Worm (Caenorhabditis elegans): ENCODE measurements around the gene gly-3.

gly-3 gene

ce11 chrIII:7909263-7909662 lies 8.3 kb downstream of the gly-3 start, which contains the start of gene ZK688.1:
ZK688.1 (plus strand) TSS chrIII:7909563.
- TF ChIP-seq mab-5 (tag; optimal IDR thresholded peaks at IDR 0.05), result no peak
- TF ChIP-seq elt-3 (tag; optimal IDR thresholded peaks at IDR 0.05), result no peak
- TF ChIP-seq dmd-4 (tag; optimal IDR thresholded peaks at IDR 0.05), result no peak
- no peak for TF ChIP-seq mbf-1 (tag; optimal IDR thresholded peaks at IDR 0.05)
- no peak for TF ChIP-seq aly-2 (tag; optimal IDR thresholded peaks at IDR 0.05)
- no peak for TF ChIP-seq C34F6.9 (tag; optimal IDR thresholded peaks at IDR 0.05)
- TF ChIP-seq ZK546.5 (tag; optimal IDR thresholded peaks at IDR 0.05), result no peak
- no peak for TF ChIP-seq unc-55 (GFP tag; optimal IDR thresholded peaks at IDR 0.05)
- TF ChIP-seq R02D3.7 (tag; optimal IDR thresholded peaks at IDR 0.05), result no peak

ce11 chrIII:7907515-7907914 lies 10.1 kb downstream of the gly-3 start, which contains the start of gene pcp-5:
pcp-5 (minus strand) TSS chrIII:7907615.
- TF ChIP-seq lsy-2 (tag; optimal IDR thresholded peaks at IDR 0.05) (peak in 1 of 2 experiments; percentile 6), unc-39 (tag; optimal IDR thresholded peaks at IDR 0.05) (no peak), snpc-4 (tag; optimal IDR thresholded peaks at IDR 0.05) (no peak), unc-62 (GFP tag; optimal IDR thresholded peaks at IDR 0.05) (no peak), ztf-11 (tag; optimal IDR thresholded peaks at IDR 0.05) (no peak)

ce11 chrIII:7903427-7903826 lies 14.1 kb downstream of the gly-3 start:
- TF ChIP-seq nhr-6 (tag; optimal IDR thresholded peaks at IDR 0.05), result no peak
- no peak for TF ChIP-seq lin-13 (GFP tag; optimal IDR thresholded peaks at IDR 0.05)
- TF ChIP-seq ztf-4 (tag; optimal IDR thresholded peaks at IDR 0.05), result no peak

ce11 chrIII:7900733-7901132 lies 16.8 kb downstream of the gly-3 start, which contains the start of gene best-24:
best-24 (plus strand) TSS chrIII:7901033.
- TF ChIP-seq lin-13 (GFP tag; optimal IDR thresholded peaks at IDR 0.05) (no peak), egl-27 (tag; optimal IDR thresholded peaks at IDR 0.05) (no peak), R02D3.7 (tag; optimal IDR thresholded peaks at IDR 0.05) (no peak), mbf-1 (tag; optimal IDR thresholded peaks at IDR 0.05) (no peak), unc-55 (GFP tag; optimal IDR thresholded peaks at IDR 0.05) (no peak), zag-1 (tag; optimal IDR thresholded peaks at IDR 0.05) (no peak), nhr-25 (tag; optimal IDR thresholded peaks at IDR 0.05) (no peak), gmeb-1 (tag; optimal IDR thresholded peaks at IDR 0.05) (no peak), ama-1 (optimal IDR thresholded peaks at IDR 0.05) (no peak), nhr-237 (tag; optimal IDR thresholded peaks at IDR 0.05) (no peak), nhr-12 (tag; optimal IDR thresholded peaks at IDR 0.05) (no peak)

ce11 chrIII:7897733-7898132 lies 19.8 kb downstream of the gly-3 start:
- TF ChIP-seq blmp-1 (tag; optimal IDR thresholded peaks at IDR 0.05; ENCODE audit: insufficient read depth) (peak; percentile 1), nhr-25 (tag; optimal IDR thresholded peaks at IDR 0.05) (peak; percentile 76), nhr-21 (tag; optimal IDR thresholded peaks at IDR 0.05) (peak; percentile 81), sma-9 (GFP tag; optimal IDR thresholded peaks at IDR 0.05) (peak; percentile 73), sma-9 (tag; optimal IDR thresholded peaks at IDR 0.05) (no peak), gmeb-1 (tag; optimal IDR thresholded peaks at IDR 0.05) (peak; percentile 45), ZK546.5 (tag; optimal IDR thresholded peaks at IDR 0.05) (no peak), F13H6.1 (tag; optimal IDR thresholded peaks at IDR 0.05) (no peak), sma-3 (GFP tag; optimal IDR thresholded peaks at IDR 0.05) (peak; percentile 55), nhr-129 (tag; optimal IDR thresholded peaks at IDR 0.05) (no peak), aly-2 (tag; optimal IDR thresholded peaks at IDR 0.05) (no peak), lsy-2 (tag; optimal IDR thresholded peaks at IDR 0.05) (peak in 1 of 2 experiments; percentile 48)

- TF ChIP-seq nhr-77 (tag; optimal IDR thresholded peaks at IDR 0.05) (no peak), crh-2 (tag; optimal IDR thresholded peaks at IDR 0.05) (no peak), F13H6.1 (tag; optimal IDR thresholded peaks at IDR 0.05) (no peak), nhr-21 (tag; optimal IDR thresholded peaks at IDR 0.05) (no peak), nhr-12 (tag; optimal IDR thresholded peaks at IDR 0.05) (no peak), lin-39 (tag; optimal IDR thresholded peaks at IDR 0.05) (no peak), dmd-4 (tag; optimal IDR thresholded peaks at IDR 0.05) (no peak), skn-1 (tag; optimal IDR thresholded peaks at IDR 0.05) (no peak), elt-3 (tag; optimal IDR thresholded peaks at IDR 0.05) (no peak), ceh-82 (tag; optimal IDR thresholded peaks at IDR 0.05) (no peak), mdl-1 (tag; optimal IDR thresholded peaks at IDR 0.05) (no peak), nhr-11 (tag; optimal IDR thresholded peaks at IDR 0.05) (no peak), ztf-11 (tag; optimal IDR thresholded peaks at IDR 0.05) (no peak), snpc-4 (tag; optimal IDR thresholded peaks at IDR 0.05) (no peak)
Measured at ce11 chrIII:7896925-7897324, 20.6 kb downstream of the gly-3 start, which contains the start of gene ZK688.10. ZK688.10 (minus strand) TSS chrIII:7897025.
